Worm (Caenorhabditis elegans) whole organism, midembryonic: ENCODE data around the gene map-1.

Source experiments
- T22C8.4 ChIP-seq: fragments of 200-800 bp; sonication (Bioruptor generic); IDR thresholded peaks from 2 replicates; pipeline ENCODE4 v1.3.6; 2022; ENCODE audit warnings: missing genetic modification characterization, missing compliant biosample characterization
- flt-1 ChIP-seq: fragments of 200-800 bp; sonication (Bioruptor generic); IDR thresholded peaks from 2 replicates; pipeline ENCODE4 v1.3.6; 2022; ENCODE audit warnings: missing genetic modification characterization, missing compliant biosample characterization
- klf-2 ChIP-seq: fragments of 200-800 bp; sonication (Bioruptor generic); conservative IDR thresholded peaks from 2 replicates; pipeline ENCODE4 v1.3.6; 2022; ENCODE audit warnings: missing genetic modification reagents, missing genetic modification characterization, missing compliant biosample characterization
- med-1 ChIP-seq: sonication (generic microtip); optimal IDR thresholded peaks from 2 replicates; lab custom pipeline; 2017; ENCODE audit warnings: missing genetic modification characterization, mild to moderate bottlenecking, missing compliant biosample characterization, antibody characterized with exemption, missing genetic modification reagents; ENCODE audit not compliant: insufficient read depth
- ref-1 ChIP-seq: fragments of 200-800 bp; sonication (Bioruptor generic); conservative IDR thresholded peaks from 2 replicates; pipeline ENCODE4 v1.3.6; 2022; ENCODE audit warnings: missing genetic modification reagents, missing genetic modification characterization, missing compliant biosample characterization
- tab-1 ChIP-seq: fragments of 200-800 bp; sonication (Bioruptor generic); IDR thresholded peaks from 2 replicates; pipeline ENCODE4 v1.3.6; 2022; ENCODE audit warnings: missing genetic modification characterization, missing compliant biosample characterization
- ztf-23 ChIP-seq: fragments of 200-800 bp; sonication (Bioruptor generic); IDR thresholded peaks from 2 replicates; pipeline ENCODE4 v1.3.6; 2022; ENCODE audit warnings: missing genetic modification reagents, missing genetic modification characterization, missing compliant biosample characterization
- ztf-29 ChIP-seq: fragments of 200-800 bp; sonication (Bioruptor generic); IDR thresholded peaks from 2 replicates; pipeline ENCODE4 v1.3.6; 2022; ENCODE audit warnings: missing genetic modification reagents, missing genetic modification characterization, missing compliant biosample characterization

ce11 chrIV:3710737-3711136 is 24.1 kb upstream of the map-1 start:
- no peak for TF ChIP-seq klf-2 (GFP tag; lab: Robert Waterston, UW)
- no peak for TF ChIP-seq flt-1 (GFP tag; lab: Robert Waterston, UW)
- TF ChIP-seq T22C8.4: no peak
- TF ChIP-seq ref-1 (GFP tag; lab: Robert Waterston, UW): no peak
- no peak for TF ChIP-seq ztf-29 (GFP tag; lab: Robert Waterston, UW)
- TF ChIP-seq ztf-23 (GFP tag; lab: Robert Waterston, UW): no peak
- no peak for TF ChIP-seq med-1 (GFP tag; lab: Kevin White, UChicago)
- TF ChIP-seq tab-1 (GFP tag; lab: Robert Waterston, UW): no peak
